Worm (Caenorhabditis elegans): Measurements from ENCODE around the gene Y62E10A.20.

The Y62E10A.20 gene

DNA sequence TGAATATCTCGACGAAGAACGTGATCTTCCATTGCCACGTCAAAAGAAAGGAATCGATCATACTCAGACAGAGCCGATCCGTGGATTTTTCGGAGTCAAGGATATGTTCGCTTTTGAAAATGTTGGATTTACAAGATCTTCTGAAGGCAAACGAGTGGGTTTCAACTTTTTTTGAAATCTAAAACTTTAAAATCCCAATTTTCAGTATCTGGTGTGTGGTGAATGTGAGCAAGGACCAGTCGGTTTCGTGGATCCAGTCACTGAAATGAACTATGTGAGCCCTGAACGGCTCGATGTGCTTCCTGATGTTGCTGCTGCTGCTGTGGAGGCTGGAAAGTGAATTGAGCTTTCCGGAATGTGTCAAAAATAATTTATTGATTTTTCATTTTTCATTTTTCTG is 1.0 kb upstream of the Y62E10A.20 start, which contains the start of gene lsm-3:
Gene lsm-3, plus strand, starts transcription at position 301 of the 400 bp plus-strand sequence.
- TF ChIP-seq sptf-1 (tag; optimal IDR thresholded peaks at IDR 0.05) (no peak), nhr-76 (tag; optimal IDR thresholded peaks at IDR 0.05) (no peak)

DNA sequence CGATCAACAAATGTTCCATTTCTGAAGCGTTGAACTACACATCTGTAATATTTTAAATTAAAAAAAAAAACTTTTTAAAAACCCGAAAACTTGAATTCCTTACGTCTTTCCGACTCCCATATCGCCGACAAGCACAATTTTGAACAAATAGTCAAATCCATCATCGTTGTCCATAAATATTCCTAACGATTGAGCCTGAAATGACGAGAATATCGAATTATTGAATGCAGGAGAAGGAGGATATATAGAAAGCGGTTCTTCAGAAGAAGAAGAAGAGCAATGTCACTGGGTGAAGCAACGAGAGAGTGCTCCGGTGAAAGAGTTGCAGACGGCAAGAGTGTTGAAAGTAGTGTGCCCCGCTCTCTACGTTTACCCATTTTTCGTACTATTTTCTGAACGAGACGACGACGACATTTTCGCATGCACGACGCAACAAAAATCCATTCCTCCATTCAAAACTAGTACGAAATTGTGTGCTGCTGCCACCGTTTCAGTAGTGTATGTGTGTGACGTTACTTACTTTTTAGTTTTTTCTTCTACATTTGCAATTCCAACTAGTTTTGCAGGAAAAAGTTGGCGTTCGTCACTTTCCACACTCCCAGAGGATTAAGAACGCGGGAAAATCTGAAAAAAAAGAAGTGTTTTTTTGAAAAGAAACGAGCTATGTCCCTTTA is 2.0 kb downstream of the Y62E10A.20 start, which contains the start of gene rab-19:
Gene rab-19, minus strand, starts transcription at position 624 of the 674 bp plus-strand sequence.
- peak; percentile 91 for TF ChIP-seq ces-1 (GFP tag; optimal IDR thresholded peaks at IDR 0.05)
- TF ChIP-seq ceh-39 (tag; optimal IDR thresholded peaks at IDR 0.05): no peak

DNA sequence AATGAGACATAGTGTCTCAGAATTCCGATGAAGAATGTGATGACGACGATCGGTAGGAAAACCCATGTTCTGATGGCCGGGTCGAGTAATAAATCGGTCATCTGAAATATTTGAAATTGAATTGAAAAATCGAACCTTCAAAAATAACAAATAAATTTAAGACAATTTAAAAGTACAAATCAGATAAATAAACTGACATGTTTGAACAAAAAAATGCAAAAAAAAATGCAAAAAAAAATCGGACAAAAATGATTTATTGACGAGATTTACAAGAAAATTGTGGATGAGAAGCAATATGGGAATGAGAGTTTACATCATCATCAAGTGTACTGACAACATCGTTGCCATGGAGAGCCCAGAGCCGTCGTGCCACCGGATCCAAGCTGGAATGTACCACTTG is 4.1 kb downstream of the Y62E10A.20 start, which contains the start of gene emc-3:
Gene emc-3, minus strand, starts transcription at position 101 of the 400 bp plus-strand sequence.
- TF ChIP-seq ztf-11 (tag; optimal IDR thresholded peaks at IDR 0.05): no peak
- no peak for TF ChIP-seq nhr-12 (tag; optimal IDR thresholded peaks at IDR 0.05)
- TF ChIP-seq nhr-237 (tag; optimal IDR thresholded peaks at IDR 0.05): no peak
- no peak for TF ChIP-seq mls-2 (tag; optimal IDR thresholded peaks at IDR 0.05)
- TF ChIP-seq ham-2 (GFP tag; optimal IDR thresholded peaks at IDR 0.05): no peak
- TF ChIP-seq flh-1 (GFP tag; optimal IDR thresholded peaks at IDR 0.05): no peak
- no peak for TF ChIP-seq ceh-39 (tag; optimal IDR thresholded peaks at IDR 0.05)
- TF ChIP-seq unc-39 (tag; optimal IDR thresholded peaks at IDR 0.05): no peak
- no peak for TF ChIP-seq elt-1 (tag; optimal IDR thresholded peaks at IDR 0.05; ENCODE audit: borderline replicate concordance, insufficient read depth)
- no peak for TF ChIP-seq M03D4.4 (tag; optimal IDR thresholded peaks at IDR 0.05)
- no peak for TF ChIP-seq nhr-76 (tag; optimal IDR thresholded peaks at IDR 0.05)
- TF ChIP-seq unc-62 (GFP tag; optimal IDR thresholded peaks at IDR 0.05): no peak

DNA sequence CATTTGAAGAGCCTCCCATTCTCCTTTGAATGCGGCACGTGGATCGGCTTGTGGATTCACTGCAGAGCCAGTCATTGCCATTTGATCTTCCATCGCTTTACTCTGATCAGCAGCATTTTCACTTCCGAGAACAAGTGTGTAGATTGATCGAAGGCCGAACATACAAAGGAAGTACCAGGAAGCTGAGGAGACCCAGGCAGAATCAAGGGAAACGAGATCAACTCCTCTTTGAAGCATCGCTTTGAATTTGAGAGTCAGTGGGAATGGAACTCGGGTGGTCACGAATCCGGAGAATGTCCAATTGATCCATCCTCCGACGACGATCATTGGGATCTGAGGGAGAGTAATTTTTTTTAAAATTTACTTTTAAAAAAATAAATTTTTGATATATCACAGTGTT is 5.4 kb downstream of the Y62E10A.20 start:
- no peak for TF ChIP-seq sem-2 (GFP tag; optimal IDR thresholded peaks at IDR 0.05)
- TF ChIP-seq nhr-76 (tag; optimal IDR thresholded peaks at IDR 0.05): no peak
- no peak for TF ChIP-seq unc-120 (tag; optimal IDR thresholded peaks at IDR 0.05; ENCODE audit: poor library complexity, severe bottlenecking)
- TF ChIP-seq sptf-1 (tag; optimal IDR thresholded peaks at IDR 0.05): no peak
- TF ChIP-seq cnd-1 (tag; optimal IDR thresholded peaks at IDR 0.05): no peak
- TF ChIP-seq nhr-12 (tag; optimal IDR thresholded peaks at IDR 0.05): no peak
- no peak for TF ChIP-seq ceh-39 (tag; optimal IDR thresholded peaks at IDR 0.05)
- TF ChIP-seq hlh-1 (tag; optimal IDR thresholded peaks at IDR 0.05): no peak
- TF ChIP-seq ham-2 (GFP tag; optimal IDR thresholded peaks at IDR 0.05): no peak
- no peak for TF ChIP-seq mls-2 (tag; optimal IDR thresholded peaks at IDR 0.05)
- no peak for TF ChIP-seq ceh-43 (GFP tag; optimal IDR thresholded peaks at IDR 0.05)
- TF ChIP-seq zip-8 (tag; optimal IDR thresholded peaks at IDR 0.05): no peak

DNA sequence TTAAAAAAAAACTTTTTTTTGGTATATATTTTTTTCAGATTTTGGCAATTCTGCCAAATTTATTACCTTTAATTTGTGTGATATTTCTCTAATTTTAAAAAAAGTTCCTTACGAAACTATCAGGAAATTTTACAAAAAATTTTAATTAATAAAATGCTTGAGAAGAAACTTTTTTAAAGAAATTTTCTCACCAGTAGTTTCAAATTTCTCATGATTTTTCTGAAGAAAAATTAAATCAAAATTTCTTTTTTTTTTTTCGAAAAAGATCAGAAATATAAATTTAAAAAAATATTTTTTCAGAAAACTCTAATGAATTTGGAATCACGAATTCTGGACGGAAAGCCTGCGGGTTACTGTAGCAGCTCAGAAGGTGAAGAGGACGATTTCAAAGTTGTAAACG is 8.2 kb downstream of the Y62E10A.20 start, which contains the start of gene mau-8:
Gene mau-8, plus strand, starts transcription at position 301 of the 400 bp plus-strand sequence.
- TF ChIP-seq nhr-2 (tag; optimal IDR thresholded peaks at IDR 0.05) (no peak), nhr-28 (tag; optimal IDR thresholded peaks at IDR 0.05) (no peak), mab-5 (tag; optimal IDR thresholded peaks at IDR 0.05) (no peak), ceh-43 (GFP tag; optimal IDR thresholded peaks at IDR 0.05) (no peak), bed-3 (GFP tag; optimal IDR thresholded peaks at IDR 0.05) (no peak), snpc-4 (tag; optimal IDR thresholded peaks at IDR 0.05) (no peak)

DNA sequence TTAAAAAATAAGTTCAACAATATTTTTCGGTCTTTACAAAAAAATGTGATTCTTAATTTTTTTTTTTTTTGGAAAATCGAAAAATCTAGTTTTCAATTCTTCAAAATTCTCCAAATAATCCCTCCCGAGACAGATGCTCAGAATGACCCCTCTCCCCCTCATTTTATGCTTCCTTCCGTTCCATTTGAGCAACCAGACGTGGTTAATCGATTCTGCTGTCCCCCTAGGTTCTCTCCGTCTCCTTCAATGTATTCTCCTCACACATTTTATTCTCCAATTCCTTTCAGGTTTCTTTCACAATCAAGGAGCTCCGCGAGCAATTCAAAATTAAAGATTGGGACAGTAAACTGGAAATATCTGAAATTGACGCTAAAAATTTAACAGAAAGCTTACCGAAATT is 11.0 kb downstream of the Y62E10A.20 start:
- TF ChIP-seq sem-2 (GFP tag; optimal IDR thresholded peaks at IDR 0.05) (no peak), ham-2 (GFP tag; optimal IDR thresholded peaks at IDR 0.05) (no peak), flh-1 (GFP tag; optimal IDR thresholded peaks at IDR 0.05) (no peak)

DNA sequence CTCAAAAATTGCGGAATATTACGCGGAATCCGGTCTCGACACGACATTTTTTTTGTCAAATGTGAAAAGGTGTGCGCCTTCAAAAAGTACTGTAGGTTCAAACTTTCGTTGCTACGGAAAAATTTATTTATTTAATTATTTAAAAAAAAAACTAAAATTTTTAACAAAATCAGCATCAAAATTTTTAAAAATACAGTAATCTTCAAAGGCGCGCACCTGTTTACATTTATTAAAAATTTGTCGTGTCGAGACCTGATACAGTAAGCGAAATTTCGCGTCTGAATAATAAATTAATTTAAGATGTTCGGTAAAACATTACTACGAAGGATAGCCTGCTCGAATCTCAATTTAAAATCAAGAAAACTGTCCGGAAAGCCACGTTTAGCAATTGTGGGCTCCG is 14.2 kb downstream of the Y62E10A.20 start, which contains the start of gene Y62E10A.6:
Gene Y62E10A.6, plus strand, starts transcription at position 301 of the 400 bp plus-strand sequence.
- TF ChIP-seq unc-39 (tag; optimal IDR thresholded peaks at IDR 0.05): no peak
- no peak for TF ChIP-seq drap-1 (GFP tag; optimal IDR thresholded peaks at IDR 0.05)
